Fruit fly (Drosophila melanogaster) whole organism, embryonic: ENCODE results near the gene CG12016.

Source experiments
- Aef1 ChIP-seq: fragments of 200-800 bp; sonication (Bioruptor generic); IDR thresholded peaks from 3 replicates; pipeline ENCODE4 v1.3.6; 2022; ENCODE audit warnings: missing biosample characterization, missing genetic modification characterization
- Antp ChIP-seq: fragments of 200-800 bp; sonication (Bioruptor generic); optimal IDR thresholded peaks from 3 replicates; lab custom pipeline; 2016; ENCODE audit warnings: missing biosample characterization, missing genetic modification characterization
- Asciz ChIP-seq: fragments of 200-800 bp; sonication (Bioruptor generic); optimal IDR thresholded peaks from 2 replicates; lab custom pipeline; 2017; ENCODE audit warnings: missing biosample characterization, mild to moderate bottlenecking, missing genetic modification characterization, missing genetic modification reagents
- B-H1 ChIP-seq: fragments of 200-800 bp; sonication (Bioruptor generic); IDR thresholded peaks from 3 replicates; pipeline ENCODE4 v1.3.6; 2022; ENCODE audit warnings: missing biosample characterization, missing genetic modification characterization
- CG10543 ChIP-seq: fragments of 200-800 bp; sonication (Bioruptor generic); optimal IDR thresholded peaks from 3 replicates; lab custom pipeline; 2017; ENCODE audit warnings: missing biosample characterization, mild to moderate bottlenecking, missing genetic modification characterization, moderate library complexity
- CG13296 ChIP-seq: fragments of 200-800 bp; sonication (Bioruptor generic); optimal IDR thresholded peaks from 3 replicates; lab custom pipeline; 2018; ENCODE audit warnings: missing biosample characterization, mild to moderate bottlenecking, missing genetic modification characterization
- CG13424 ChIP-seq: fragments of 200-800 bp; sonication (Bioruptor generic); optimal IDR thresholded peaks from 2 replicates; lab custom pipeline; 2019; ENCODE audit warnings: missing biosample characterization, mild to moderate bottlenecking, missing genetic modification characterization, moderate library complexity
- CG15073 ChIP-seq: fragments of 200-800 bp; sonication (Bioruptor generic); optimal IDR thresholded peaks from 2 replicates; lab custom pipeline; 2016; ENCODE audit warnings: missing biosample characterization, missing genetic modification characterization
- CG15479 ChIP-seq: fragments of 200-800 bp; sonication (Bioruptor generic); optimal IDR thresholded peaks from 3 replicates; lab custom pipeline; 2019; ENCODE audit warnings: missing biosample characterization, mild to moderate bottlenecking, missing genetic modification characterization, moderate library complexity
- CG1602 ChIP-seq: fragments of 200-800 bp; sonication (Bioruptor generic); optimal IDR thresholded peaks from 3 replicates; lab custom pipeline; 2016; ENCODE audit warnings: missing biosample characterization, missing genetic modification characterization
- CG1603 ChIP-seq: fragments of 200-800 bp; sonication (Bioruptor generic); optimal IDR thresholded peaks from 2 replicates; lab custom pipeline; 2019; ENCODE audit warnings: missing biosample characterization, mild to moderate bottlenecking, missing genetic modification characterization, moderate library complexity
- CG17912 ChIP-seq: fragments of 200-800 bp; sonication (Bioruptor generic); optimal IDR thresholded peaks from 2 replicates; lab custom pipeline; 2018; ENCODE audit warnings: missing biosample characterization, mild to moderate bottlenecking, missing genetic modification characterization
- CG18011 ChIP-seq: fragments of 200-800 bp; sonication (Bioruptor generic); optimal IDR thresholded peaks from 2 replicates; lab custom pipeline; 2017; ENCODE audit warnings: missing biosample characterization, missing genetic modification characterization, mild to moderate bottlenecking, moderate library complexity, missing genotype
- CG2116 ChIP-seq: fragments of 200-800 bp; sonication (Bioruptor generic); optimal IDR thresholded peaks from 3 replicates; lab custom pipeline; 2018; ENCODE audit warnings: missing biosample characterization, mild to moderate bottlenecking, missing genetic modification characterization
- CG2678 ChIP-seq: fragments of 200-800 bp; sonication (Bioruptor generic); optimal IDR thresholded peaks from 3 replicates; lab custom pipeline; 2019; ENCODE audit warnings: missing biosample characterization, mild to moderate bottlenecking, missing genetic modification characterization, moderate library complexity
- CG30020 ChIP-seq: fragments of 200-800 bp; optimal IDR thresholded peaks from 2 replicates; lab custom pipeline; 2019; ENCODE audit warnings: missing biosample characterization, mild to moderate bottlenecking, missing genetic modification characterization, moderate library complexity
- CG32767 ChIP-seq: fragments of 200-800 bp; sonication (Bioruptor generic); IDR thresholded peaks from 2 replicates; pipeline ENCODE4 v1.3.6; 2022; ENCODE audit warnings: missing biosample characterization, missing genetic modification characterization
- CG4820 ChIP-seq: fragments of 200-800 bp; sonication (Bioruptor generic); optimal IDR thresholded peaks from 3 replicates; lab custom pipeline; 2016; ENCODE audit warnings: missing biosample characterization, missing genetic modification characterization
- CG6254 ChIP-seq: fragments of 200-800 bp; sonication (Bioruptor generic); optimal IDR thresholded peaks from 3 replicates; lab custom pipeline; 2017; ENCODE audit warnings: mild to moderate bottlenecking, missing biosample characterization, missing genetic modification reagents, missing genetic modification characterization
- CG6654 ChIP-seq: fragments of 200-800 bp; sonication (Bioruptor generic); optimal IDR thresholded peaks from 2 replicates; lab custom pipeline; 2017; ENCODE audit warnings: missing biosample characterization, mild to moderate bottlenecking, missing genetic modification characterization
- CG7372 ChIP-seq: fragments of 200-800 bp; sonication (Bioruptor generic); IDR thresholded peaks from 2 replicates; pipeline ENCODE4 v1.3.6; 2022; ENCODE audit warnings: missing biosample characterization, missing genetic modification characterization
- CG7745 ChIP-seq: fragments of 200-800 bp; sonication (Bioruptor generic); optimal IDR thresholded peaks from 2 replicates; lab custom pipeline; 2018; ENCODE audit warnings: missing biosample characterization, mild to moderate bottlenecking, missing genetic modification characterization, moderate library complexity
- E2f1 ChIP-seq: fragments of 200-800 bp; sonication (Bioruptor generic); IDR thresholded peaks from 2 replicates; pipeline ENCODE4 v1.3.6; 2022; ENCODE audit warnings: missing biosample characterization, missing genetic modification characterization
- MBD-R2 ChIP-seq: fragments of 200-800 bp; sonication (Bioruptor generic); IDR thresholded peaks from 2 replicates; pipeline ENCODE4 v1.3.6; 2022; ENCODE audit warnings: missing biosample characterization, missing genetic modification characterization
- MTF-1 ChIP-seq: fragments of 200-800 bp; sonication (Bioruptor generic); optimal IDR thresholded peaks from 2 replicates; lab custom pipeline; 2018; ENCODE audit warnings: missing biosample characterization, mild to moderate bottlenecking, missing genetic modification characterization, borderline replicate concordance
- Max ChIP-seq: fragments of 200-800 bp; sonication (Bioruptor generic); optimal IDR thresholded peaks from 2 replicates; lab custom pipeline; 2016; ENCODE audit warnings: missing biosample characterization, mild to moderate bottlenecking, missing genetic modification characterization
- Rx ChIP-seq: fragments of 200-800 bp; sonication (Bioruptor generic); IDR thresholded peaks from 2 replicates; pipeline ENCODE4 v1.3.6; 2022; ENCODE audit warnings: missing biosample characterization, missing genetic modification characterization
- bcd ChIP-seq: fragments of 200-800 bp; sonication (Bioruptor generic); optimal IDR thresholded peaks from 2 replicates; lab custom pipeline; 2017; ENCODE audit warnings: missing biosample characterization, mild to moderate bottlenecking, missing genetic modification characterization
- chinmo ChIP-seq: fragments of 200-800 bp; sonication (Bioruptor generic); IDR thresholded peaks from 4 replicates; pipeline ENCODE4 v1.3.6; 2022; ENCODE audit warnings: missing biosample characterization, missing genetic modification characterization; ENCODE audit not compliant: partially characterized antibody
- dan ChIP-seq: fragments of 200-800 bp; sonication (Bioruptor generic); IDR thresholded peaks from 2 replicates; pipeline ENCODE4 v1.3.6; 2022; ENCODE audit warnings: missing biosample characterization, missing genetic modification characterization
- dm ChIP-seq: fragments of 200-800 bp; sonication (Bioruptor generic); optimal IDR thresholded peaks from 3 replicates; lab custom pipeline; 2016; ENCODE audit warnings: missing biosample characterization, missing genetic modification characterization
- fd3F ChIP-seq: fragments of 200-800 bp; sonication (Bioruptor generic); optimal IDR thresholded peaks from 2 replicates; lab custom pipeline; 2018; ENCODE audit warnings: missing biosample characterization, mild to moderate bottlenecking, missing genetic modification characterization, moderate library complexity
- lola ChIP-seq, 3 experiments: fragments of >200 bp in 2 of 3; fragments of 200-800 bp in 1 of 3; sonication (Bioruptor generic) in 1 of 3; optimal IDR thresholded peaks; 2 replicates each; lab custom pipeline; 2017 to 2019; ENCODE audit warnings: missing biosample characterization in 3 of 3, missing genetic modification characterization in 3 of 3, mild to moderate bottlenecking in 1 of 3, moderate library complexity in 1 of 3
- nom ChIP-seq: fragments of 200-800 bp; sonication (Bioruptor generic); optimal IDR thresholded peaks from 2 replicates; lab custom pipeline; 2017; ENCODE audit warnings: missing biosample characterization, missing genetic modification characterization, mild to moderate bottlenecking, moderate library complexity, missing genetic modification reagents
- pan ChIP-seq, 4 experiments: fragments of >200 bp in 3 of 4; fragments of 200-800 bp in 1 of 4; sonication (Bioruptor generic) in 1 of 4; optimal IDR thresholded peaks in 3 of 4; IDR thresholded peaks in 1 of 4; 2 replicates each; pipeline versions ENCODE4 v1.3.6 to Lab custom; 2017 to 2022; ENCODE audit warnings: missing biosample characterization in 2 of 4, missing genetic modification characterization in 2 of 4, mixed read lengths in 1 of 4
- pb ChIP-seq: fragments of 200-800 bp; sonication (Bioruptor generic); optimal IDR thresholded peaks from 3 replicates; lab custom pipeline; 2016; ENCODE audit warnings: missing biosample characterization, missing genetic modification characterization
- pum ChIP-seq: fragments of 200-800 bp; sonication (Bioruptor generic); optimal IDR thresholded peaks from 2 replicates; lab custom pipeline; 2016; ENCODE audit warnings: missing biosample characterization, missing genetic modification characterization
- repo ChIP-seq: fragments of 200-800 bp; sonication (Bioruptor generic); optimal IDR thresholded peaks from 2 replicates; lab custom pipeline; 2016; ENCODE audit warnings: missing biosample characterization, missing genetic modification characterization
- ro ChIP-seq: fragments of 200-800 bp; sonication (Bioruptor generic); IDR thresholded peaks from 2 replicates; pipeline ENCODE4 v1.3.6; 2022; ENCODE audit warnings: missing biosample characterization, missing genetic modification characterization
- schlank ChIP-seq: fragments of 200-800 bp; sonication (Bioruptor generic); optimal IDR thresholded peaks from 2 replicates; lab custom pipeline; 2018; ENCODE audit warnings: missing biosample characterization, mild to moderate bottlenecking, missing genetic modification characterization
- slou ChIP-seq: fragments of 200-800 bp; sonication (Bioruptor generic); optimal IDR thresholded peaks from 3 replicates; lab custom pipeline; 2016; ENCODE audit warnings: missing biosample characterization, missing genetic modification characterization
- slp2 ChIP-seq: fragments of 200-800 bp; sonication (Bioruptor generic); optimal IDR thresholded peaks from 2 replicates; lab custom pipeline; 2016; ENCODE audit warnings: missing biosample characterization, missing genetic modification characterization
- sna ChIP-seq: fragments of 200-800 bp; sonication (Bioruptor generic); IDR thresholded peaks from 2 replicates; pipeline ENCODE4 v1.3.6; 2022; ENCODE audit warnings: missing biosample characterization, missing genetic modification characterization; ENCODE audit not compliant: partially characterized antibody
- sug ChIP-seq: fragments of 200-800 bp; optimal IDR thresholded peaks from 2 replicates; lab custom pipeline; 2019; ENCODE audit warnings: missing biosample characterization, mild to moderate bottlenecking, missing genetic modification characterization, moderate library complexity
- trh ChIP-seq: fragments of 200-800 bp; sonication (Bioruptor generic); optimal IDR thresholded peaks from 2 replicates; lab custom pipeline; 2016; ENCODE audit warnings: missing biosample characterization, missing genetic modification characterization
- wek ChIP-seq: fragments of 200-800 bp; sonication (Bioruptor generic); optimal IDR thresholded peaks from 3 replicates; lab custom pipeline; 2018; ENCODE audit warnings: missing biosample characterization, mild to moderate bottlenecking, missing genetic modification characterization, moderate library complexity
- zen ChIP-seq: fragments of 200-800 bp; sonication (Bioruptor generic); optimal IDR thresholded peaks from 3 replicates; lab custom pipeline; 2018; ENCODE audit warnings: missing biosample characterization, mild to moderate bottlenecking, missing genetic modification characterization, moderate library complexity
- zen2 ChIP-seq: fragments of 200-800 bp; sonication (Bioruptor generic); IDR thresholded peaks from 3 replicates; pipeline ENCODE4 v1.3.6; 2022; ENCODE audit warnings: missing biosample characterization, missing genetic modification characterization; ENCODE audit not compliant: partially characterized antibody
- zfh2 ChIP-seq: fragments of 200-800 bp; sonication (Bioruptor generic); optimal IDR thresholded peaks from 2 replicates; lab custom pipeline; 2016; ENCODE audit warnings: missing biosample characterization, missing genetic modification characterization

CG12016 gene

DNA sequence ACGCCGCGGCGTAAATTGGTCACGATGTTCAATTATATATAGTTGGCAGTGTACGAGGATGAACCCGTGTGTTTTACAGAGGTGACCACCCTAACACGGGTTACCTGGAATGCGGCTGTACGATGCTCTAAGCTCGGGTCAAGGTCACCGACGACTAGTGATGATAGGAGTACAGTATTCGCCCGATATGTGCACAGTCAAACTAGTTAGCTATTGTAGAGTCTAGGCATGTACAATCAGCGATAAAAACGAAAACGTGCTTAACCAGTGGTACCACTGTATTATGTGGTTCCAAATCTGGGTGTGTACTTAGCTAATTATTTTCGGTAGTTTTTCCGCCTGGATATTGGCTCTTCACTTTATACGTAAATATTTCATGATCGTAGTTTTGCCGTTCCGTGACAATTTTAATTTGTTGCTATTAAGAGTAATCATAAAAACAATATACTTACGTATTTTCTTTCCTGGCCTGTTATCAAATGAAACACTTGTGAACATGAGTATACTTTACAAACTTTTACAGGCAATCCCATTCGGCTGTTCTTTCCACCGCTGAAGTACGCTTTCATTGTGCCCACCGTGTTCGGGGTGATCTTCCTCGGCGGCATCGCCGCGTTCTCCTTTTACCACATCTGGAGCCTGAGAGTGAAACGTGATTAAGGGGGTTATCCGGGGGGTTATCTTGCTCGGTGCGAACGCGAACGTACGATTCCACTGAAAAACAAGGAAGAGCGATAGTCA is 807 bp downstream of the CG12016 start (continued):
- TF ChIP-seq CG2116 (GFP tag; lab: Kevin White, UChicago) (no peak), Aef1 (GFP tag; lab: Robert Waterston, UW) (no peak), pb (GFP tag; lab: Kevin White, UChicago) (no peak), pum (GFP tag; lab: Kevin White, UChicago) (no peak), slp2 (no peak), wek (no peak), E2f1 (GFP tag; lab: Robert Waterston, UW) (no peak), CG13296 (GFP tag; lab: Kevin White, UChicago) (peak; percentile 51), CG6254 (GFP tag; lab: Kevin White, UChicago) (no peak), MTF-1 (GFP tag; lab: Kevin White, UChicago) (no peak), CG1603 (tag; lab: Kevin White, UChicago) (no peak), CG30020 (no peak), Rx (GFP tag; lab: Robert Waterston, UW) (no peak), MBD-R2 (GFP tag; lab: Robert Waterston, UW) (peak; percentile 12; the same call in 1 of the 2 replicates), Antp (GFP tag; lab: Kevin White, UChicago) (peak; percentile 34), B-H1 (no peak), CG6654 (GFP tag; lab: Kevin White, UChicago) (no peak), CG1602 (GFP tag; lab: Kevin White, UChicago) (no peak), zen2 (GFP tag; lab: Robert Waterston, UW) (no peak), Max (GFP tag; lab: Kevin White, UChicago) (no peak), CG32767 (GFP tag; lab: Robert Waterston, UW) (no peak), sna (no peak), CG15479 (GFP tag; lab: Kevin White, UChicago) (no peak), sug (tag; lab: Kevin White, UChicago) (peak; percentile 55), CG2678 (tag; lab: Kevin White, UChicago) (peak; percentile 36), CG13424 (peak; percentile 3), slou (GFP tag; lab: Kevin White, UChicago) (no peak), CG4820 (GFP tag; lab: Kevin White, UChicago) (peak; percentile 2), CG15073 (no peak), pan (optimal IDR thresholded peaks at IDR 0.05; lab: Kevin White, UChicago) (no peak), pan (GFP tag; optimal IDR thresholded peaks at IDR 0.05 in 1 of 2, IDR thresholded peaks at IDR 0.05 in 1 of 2) (peak in 1 of 2 experiments; percentile 47), schlank (tag; lab: Kevin White, UChicago) (no peak), dan (no peak), trh (no peak), nom (GFP tag; lab: Kevin White, UChicago) (no peak), zen (tag; lab: Kevin White, UChicago) (no peak), CG10543 (GFP tag; lab: Kevin White, UChicago) (peak; percentile 35), CG18011 (GFP tag; lab: Kevin White, UChicago) (no peak), Asciz (GFP tag; lab: Kevin White, UChicago) (no peak), dm (GFP tag; lab: Kevin White, UChicago) (no peak), ro (GFP tag; lab: Robert Waterston, UW) (no peak), zfh2 (GFP tag; lab: Kevin White, UChicago) (peak; percentile 39), bcd (GFP tag; lab: Kevin White, UChicago) (no peak), CG7372 (no peak), chinmo (GFP tag; lab: Robert Waterston, UW) (no peak), fd3F (no peak), repo (no peak), CG7745 (tag; lab: Kevin White, UChicago) (no peak), lola (GFP tag; optimal IDR thresholded peaks at IDR 0.05; lab: Kevin White, UChicago) (no peak), CG17912 (no peak)
